Fruit fly (Drosophila melanogaster): ENCODE data around the gene fon.

fon gene

dm6 chr2L:19414233-19414749 is 28.3 kb upstream of the fon start (continued):
- TF ChIP-seq CG17568 (GFP tag; optimal IDR thresholded peaks at IDR 0.05): peak; percentile 3
- peak; percentile 9 for TF ChIP-seq Deaf1 (tag; optimal IDR thresholded peaks at IDR 0.05)
- no peak for TF ChIP-seq NK7.1 (GFP tag; optimal IDR thresholded peaks at IDR 0.05)
- peak; percentile 11 for TF ChIP-seq CG34376 (GFP tag; optimal IDR thresholded peaks at IDR 0.05)
- peak; percentile 26; the same call in 1 of the 2 replicates for TF ChIP-seq Adf1 (GFP tag; IDR thresholded peaks at IDR 0.05)
- peak; percentile 8 for TF ChIP-seq CG13296 (GFP tag; optimal IDR thresholded peaks at IDR 0.05)
- TF ChIP-seq CG12299 (tag; optimal IDR thresholded peaks at IDR 0.05): no peak
- no peak for TF ChIP-seq lab (GFP tag; optimal IDR thresholded peaks at IDR 0.05)
- no peak for TF ChIP-seq CG9876 (GFP tag; optimal IDR thresholded peaks at IDR 0.05)
- TF ChIP-seq CG2199 (GFP tag; IDR thresholded peaks at IDR 0.05): 0 out of 3 replicates have a peak, but pooled peaks have one; percentile 19
- TF ChIP-seq hth (optimal IDR thresholded peaks at IDR 0.05): no peak
- TF ChIP-seq CG11085 (GFP tag; IDR thresholded peaks at IDR 0.05): no peak
- no peak for TF ChIP-seq gsb-n (tag; optimal IDR thresholded peaks at IDR 0.05)
- TF ChIP-seq CG3163 (GFP tag; optimal IDR thresholded peaks at IDR 0.05): no peak
- TF ChIP-seq CG13287 (GFP tag; IDR thresholded peaks at IDR 0.05; ENCODE audit: partially characterized antibody): peak; percentile 20; the same call in 1 of the 2 replicates
- TF ChIP-seq NfI (GFP tag; optimal IDR thresholded peaks at IDR 0.05): no peak
- TF ChIP-seq Nf-YC (tag; optimal IDR thresholded peaks at IDR 0.05): no peak
- peak; percentile 61 for TF ChIP-seq sd (tag; optimal IDR thresholded peaks at IDR 0.05)
- TF ChIP-seq sc (optimal IDR thresholded peaks at IDR 0.05): no peak
- no peak for TF ChIP-seq sc (GFP tag; optimal IDR thresholded peaks at IDR 0.05)
- no peak for TF ChIP-seq CG4820 (GFP tag; optimal IDR thresholded peaks at IDR 0.05)
- no peak for TF ChIP-seq zfh2 (GFP tag; optimal IDR thresholded peaks at IDR 0.05)
- TF ChIP-seq jumu (GFP tag; optimal IDR thresholded peaks at IDR 0.05): no peak
- TF ChIP-seq CG10209 (GFP tag; optimal IDR thresholded peaks at IDR 0.05): no peak
- no peak for TF ChIP-seq CG15696 (tag; optimal IDR thresholded peaks at IDR 0.05)
- TF ChIP-seq CG11723 (GFP tag; optimal IDR thresholded peaks at IDR 0.05): no peak
- TF ChIP-seq tin (GFP tag; optimal IDR thresholded peaks at IDR 0.05): no peak
- TF ChIP-seq ssp (GFP tag; IDR thresholded peaks at IDR 0.05): no peak

DNA sequence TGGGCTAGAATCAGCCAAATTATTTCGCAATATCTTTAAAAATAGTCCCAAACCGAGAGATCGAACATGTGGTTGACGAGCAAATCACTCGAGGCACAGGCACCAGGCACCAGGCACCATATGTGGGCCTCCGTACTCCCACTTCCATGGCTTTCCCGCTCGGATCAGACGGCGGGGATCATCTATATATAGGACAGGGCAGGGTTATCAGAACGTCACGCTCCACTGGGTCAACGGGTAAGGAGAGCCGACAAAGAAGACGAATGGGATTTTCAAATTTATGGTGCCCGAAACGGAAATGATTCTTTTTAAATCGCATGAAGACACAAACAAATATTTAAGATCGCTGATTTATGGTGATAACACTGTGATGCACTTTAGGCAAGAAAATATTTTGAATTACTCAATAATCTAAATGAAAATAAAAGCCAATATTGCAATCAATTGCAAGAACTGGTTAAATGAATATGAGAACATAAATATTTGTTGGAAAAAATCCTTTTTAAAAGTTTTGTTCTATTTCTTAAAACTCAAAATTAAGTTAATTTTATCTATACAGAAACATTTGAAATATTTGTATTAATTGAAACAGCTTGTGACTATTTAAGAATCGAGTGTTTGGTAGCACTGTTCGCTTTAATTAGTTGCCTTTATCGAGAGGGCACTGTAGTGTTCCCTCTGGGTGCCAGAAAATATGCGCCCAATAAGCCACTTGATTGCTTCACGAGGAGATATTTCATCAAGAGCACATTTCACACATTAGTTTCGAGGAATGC is 27.3 kb upstream of the fon start:
- peak in 1 of 2 experiments; percentile 46 for TF ChIP-seq Hr78 (GFP tag; optimal IDR thresholded peaks at IDR 0.05)
- no peak for TF ChIP-seq Hr39 (optimal IDR thresholded peaks at IDR 0.05)
- peak; percentile 9 for TF ChIP-seq CG2678 (tag; optimal IDR thresholded peaks at IDR 0.05)
- TF ChIP-seq nerfin-2 (GFP tag; IDR thresholded peaks at IDR 0.05; ENCODE audit: partially characterized antibody): no peak
- no peak for TF ChIP-seq CG7556 (GFP tag; optimal IDR thresholded peaks at IDR 0.05)
- TF ChIP-seq z (GFP tag; IDR thresholded peaks at IDR 0.05): no peak
- TF ChIP-seq Sox102F (GFP tag; optimal IDR thresholded peaks at IDR 0.05): peak; percentile 15
- no peak for TF ChIP-seq CG12659 (GFP tag; optimal IDR thresholded peaks at IDR 0.05)
- no peak for TF ChIP-seq inv (GFP tag; IDR thresholded peaks at IDR 0.05; ENCODE audit: partially characterized antibody)
- TF ChIP-seq so (GFP tag; IDR thresholded peaks at IDR 0.05): no peak
- TF ChIP-seq corto (GFP tag; optimal IDR thresholded peaks at IDR 0.05): no peak
- no peak for TF ChIP-seq zen2 (GFP tag; IDR thresholded peaks at IDR 0.05; ENCODE audit: partially characterized antibody)
- TF ChIP-seq twi (tag; optimal IDR thresholded peaks at IDR 0.05): peak; percentile 16
- no peak for TF ChIP-seq CG2120 (GFP tag; optimal IDR thresholded peaks at IDR 0.05)
- peak; percentile 32 for TF ChIP-seq gem (tag; optimal IDR thresholded peaks at IDR 0.05)
- peak; percentile 2 for TF ChIP-seq Elba2 (GFP tag; optimal IDR thresholded peaks at IDR 0.05)
- no peak for TF ChIP-seq trem (tag; optimal IDR thresholded peaks at IDR 0.05)
- no peak for TF ChIP-seq CG12942 (GFP tag; optimal IDR thresholded peaks at IDR 0.05)
- no peak for TF ChIP-seq CG13424 (tag; optimal IDR thresholded peaks at IDR 0.05)
- no peak for TF ChIP-seq Oaz (GFP tag; IDR thresholded peaks at IDR 0.05)
- no peak for TF ChIP-seq CrebB (tag; optimal IDR thresholded peaks at IDR 0.05)
- TF ChIP-seq CG8765 (GFP tag; IDR thresholded peaks at IDR 0.05): no peak
